Worm (Caenorhabditis elegans) whole organism, dauer: ENCODE data around the gene F55B11.2.
"Not testable (repeated sequence)": the region's sequence is repeated elsewhere in the genome, so short reads cannot be mapped to it uniquely, and the experiment has no call there.

Experiments used
- unc-62 ChIP-seq: sonication (generic microtip); optimal IDR thresholded peaks from 2 replicates; lab custom pipeline; 2017; ENCODE audit warnings: missing biosample characterization, missing genetic modification reagents, missing genetic modification characterization

The F55B11.2 gene

DNA sequence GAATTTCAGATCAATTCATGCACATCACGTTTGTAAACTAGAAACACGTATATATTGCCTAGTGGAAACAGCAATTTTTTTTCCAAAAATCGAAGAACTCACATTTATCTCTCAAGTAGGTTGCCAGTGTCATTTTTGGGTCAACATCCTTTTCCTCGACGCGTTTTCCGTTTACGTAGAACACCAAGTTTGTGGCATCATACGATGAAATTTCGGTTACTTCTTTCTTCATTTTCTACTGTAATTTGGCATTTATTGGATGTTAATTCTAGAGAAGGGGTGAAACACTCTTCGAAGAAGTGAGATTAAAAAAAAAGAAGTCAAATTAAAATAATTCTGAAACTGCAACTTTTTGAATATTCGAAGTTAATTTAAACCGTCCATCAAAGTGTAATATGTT is 10.4 kb downstream of the F55B11.2 start, which contains the start of gene xdh-1:
xdh-1 (minus strand) TSS at position 240 of the 400 bp plus-strand sequence.
- no peak for TF ChIP-seq unc-62

DNA sequence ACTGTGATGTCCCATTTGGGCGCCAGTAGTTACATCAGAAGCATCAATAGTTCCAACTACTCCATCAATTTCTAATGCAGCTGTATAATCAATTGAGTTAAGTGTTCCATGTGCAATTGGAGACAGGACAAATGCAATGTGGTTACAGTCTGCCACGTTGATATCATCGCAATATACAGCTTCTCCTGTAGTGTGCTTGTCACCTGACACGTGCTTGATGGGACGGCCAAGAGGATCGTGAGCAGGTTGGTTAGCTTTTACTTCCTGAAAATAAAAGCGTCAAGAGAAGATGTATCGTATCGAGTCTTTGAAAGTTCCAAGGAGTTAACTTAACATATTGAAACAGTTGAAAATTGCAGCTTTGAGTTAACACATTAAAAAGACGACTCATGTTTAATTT is 14.5 kb downstream of the F55B11.2 start:
- no peak for TF ChIP-seq unc-62

DNA sequence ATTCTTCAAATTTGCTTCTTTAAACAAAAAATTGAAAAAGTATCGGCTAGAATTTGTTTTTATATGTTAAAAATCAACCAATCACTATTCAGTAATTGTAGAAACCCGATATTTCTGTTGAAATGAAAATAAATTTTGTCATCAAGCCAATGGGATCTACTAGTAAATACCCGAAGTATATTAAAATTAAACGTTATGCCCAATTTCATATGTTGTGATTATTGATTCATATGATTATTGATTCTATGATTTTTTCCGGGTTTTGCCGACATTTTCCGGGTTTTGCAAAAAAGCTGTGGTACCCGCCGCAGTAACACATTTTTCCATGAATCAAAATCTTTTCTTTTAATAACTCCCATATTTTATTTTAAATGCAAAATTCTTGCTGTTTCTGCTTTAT is 27.6 kb downstream of the F55B11.2 start:
- no peak for TF ChIP-seq unc-62

DNA sequence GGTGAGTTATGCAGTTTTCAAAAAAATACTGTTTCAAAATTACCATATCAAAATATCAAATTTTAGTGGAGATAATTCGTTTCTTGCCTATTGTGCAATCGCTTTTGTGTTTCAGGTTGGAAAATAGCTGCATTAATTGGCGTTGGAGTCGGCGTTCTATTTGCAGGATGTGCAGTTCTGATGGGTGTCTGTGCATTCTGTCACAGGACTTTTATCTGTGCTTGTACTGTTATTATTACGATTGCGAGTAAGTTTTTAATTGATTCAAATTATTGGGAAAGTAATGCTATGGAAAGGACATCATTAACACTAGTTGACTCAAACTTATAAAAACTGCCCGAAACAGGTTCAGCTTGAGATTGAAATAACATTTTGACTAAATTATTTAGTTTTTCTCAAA is 28.3 kb downstream of the F55B11.2 start:
- TF ChIP-seq unc-62: no peak

DNA sequence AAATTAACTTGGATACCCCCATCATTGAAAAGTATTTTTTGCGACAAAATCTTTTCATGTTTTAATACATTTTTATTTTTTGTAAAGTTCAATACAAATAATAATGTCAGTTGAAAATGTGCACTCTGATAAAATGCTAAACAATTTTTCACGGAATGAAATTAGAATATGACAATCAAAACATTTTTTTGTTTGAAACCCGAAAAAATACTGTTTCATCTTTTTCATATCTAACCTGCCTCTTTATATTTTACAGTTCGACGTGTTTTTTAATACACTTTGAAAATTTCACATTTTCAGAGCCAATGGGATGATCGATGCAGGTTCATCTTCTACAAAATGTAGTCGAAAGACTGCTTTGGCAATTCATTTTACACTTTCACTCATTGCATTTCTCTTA is 29.3 kb downstream of the F55B11.2 start, which contains the start of gene clc-8:
clc-8 (plus strand) TSS at position 301 of the 400 bp plus-strand sequence.
- TF ChIP-seq unc-62: no peak

DNA sequence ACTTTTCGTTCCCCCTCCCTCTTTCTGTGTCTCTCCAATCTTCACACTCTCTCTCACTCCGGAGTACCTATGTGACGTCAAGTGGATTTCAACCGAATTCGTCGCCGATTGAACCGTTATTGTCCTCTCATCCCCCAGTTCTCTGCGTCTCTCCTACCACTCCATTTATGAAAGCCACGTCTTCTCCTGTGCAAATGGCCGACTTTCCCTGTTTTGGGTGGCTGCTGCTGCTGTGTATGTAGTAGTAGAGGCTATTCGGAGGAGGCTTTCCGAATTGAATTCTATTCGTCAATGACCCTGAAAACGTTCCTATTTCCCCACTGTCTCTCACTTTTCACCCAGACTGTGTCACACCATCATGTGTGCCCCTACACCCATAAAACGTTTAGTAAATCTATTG is 31.3 kb downstream of the F55B11.2 start:
- TF ChIP-seq unc-62: no peak

DNA sequence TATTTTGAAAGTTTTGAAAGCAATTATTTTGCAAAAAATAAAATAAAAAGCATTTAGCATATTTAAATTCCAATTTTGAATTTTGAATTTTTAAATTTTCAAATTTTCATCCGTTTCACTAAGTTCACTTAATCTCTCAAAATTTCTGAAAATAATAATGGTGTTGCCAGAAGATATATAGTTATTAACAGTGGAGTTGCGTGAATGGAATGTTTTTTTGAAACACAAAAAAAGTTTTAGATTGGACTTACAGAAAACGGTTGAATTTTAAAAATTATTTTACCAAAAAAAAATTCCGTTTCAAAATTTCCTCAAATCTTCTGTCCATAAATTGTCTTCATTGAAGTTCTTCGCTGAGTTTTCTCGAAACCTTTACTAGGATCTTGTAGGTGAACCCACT is 31.8 kb downstream of the F55B11.2 start:
- TF ChIP-seq unc-62: no peak

DNA sequence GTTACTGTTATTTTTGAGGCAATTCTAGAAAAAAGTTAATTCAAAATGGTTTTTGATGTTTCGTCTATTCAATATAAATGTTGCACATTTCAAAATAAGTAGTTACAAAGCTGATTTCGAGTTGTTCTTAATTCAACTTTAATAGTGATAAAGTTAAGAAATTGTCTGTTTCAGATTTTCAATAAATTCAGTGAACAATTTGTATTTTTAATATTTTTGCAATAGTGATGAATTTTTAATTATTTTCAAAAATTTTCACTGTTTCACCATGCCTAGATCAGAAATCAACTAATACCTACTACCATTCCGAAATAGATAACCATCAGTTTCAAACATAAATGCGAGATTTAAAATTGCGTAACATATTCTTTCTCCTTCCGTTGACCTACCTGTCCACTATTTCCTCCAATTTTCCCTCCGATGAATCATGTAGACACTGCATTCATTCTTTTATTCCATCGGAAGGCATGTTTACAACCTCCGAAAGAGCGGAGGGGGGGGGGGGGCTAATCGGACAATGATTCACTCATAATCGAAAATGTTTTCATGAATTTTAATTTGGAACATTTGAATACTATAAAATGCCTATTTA is 33.0 kb downstream of the F55B11.2 start:
- no peak for TF ChIP-seq unc-62

DNA sequence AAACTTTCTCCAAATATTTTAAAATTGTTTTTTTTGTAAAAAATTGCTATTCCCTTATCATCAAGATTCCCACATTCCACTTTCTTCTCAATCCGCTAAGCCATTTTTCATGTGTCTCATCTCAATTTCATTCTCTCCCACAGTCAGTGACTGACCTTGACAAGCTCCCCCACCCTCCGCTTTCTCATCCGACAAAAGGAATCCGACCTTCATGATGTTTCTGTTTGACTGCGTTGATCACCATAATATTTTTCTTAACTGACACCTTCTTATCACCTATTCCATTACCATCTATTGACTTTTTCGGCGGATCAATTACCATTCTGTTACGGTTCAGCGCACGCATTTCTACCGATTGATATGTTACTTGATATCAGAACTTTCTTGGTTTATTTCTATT is 34.0 kb downstream of the F55B11.2 start:
- TF ChIP-seq unc-62: no peak

DNA sequence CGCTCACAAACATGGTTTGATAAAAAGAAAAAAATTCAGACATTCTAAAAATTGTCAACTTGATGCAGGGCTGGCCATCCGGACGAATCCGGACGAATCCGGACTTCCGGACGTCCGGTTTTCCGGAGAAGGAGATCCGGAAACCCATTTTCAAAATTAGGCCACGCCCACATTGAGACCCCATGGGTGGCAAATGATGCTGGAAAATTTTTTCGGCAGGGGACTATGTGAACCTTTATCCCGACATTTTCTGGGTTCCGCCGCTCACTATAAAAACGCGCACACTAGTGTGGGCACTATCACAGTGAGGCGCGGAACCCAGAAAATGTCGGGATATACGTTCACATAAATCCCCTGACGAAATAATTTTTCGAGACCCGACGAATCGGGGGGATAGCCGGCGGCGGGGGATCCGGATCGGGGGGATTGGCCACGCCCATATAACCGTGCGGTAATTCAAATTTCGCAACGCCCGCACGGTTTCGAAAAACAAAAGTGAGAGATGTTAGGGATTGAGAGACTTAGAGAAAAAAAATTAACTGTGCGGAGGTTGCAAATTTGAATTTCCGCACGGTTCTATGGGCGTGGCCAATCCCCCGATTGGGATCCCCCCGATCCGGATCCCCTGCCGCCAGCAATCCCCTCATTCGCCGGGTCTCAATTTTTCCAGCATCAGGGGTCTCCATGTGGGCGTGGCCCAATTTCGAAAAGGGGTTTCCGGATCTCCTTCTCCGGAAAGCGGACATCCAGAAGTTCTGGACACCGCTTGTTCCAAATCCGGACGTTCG is 35.1 kb downstream of the F55B11.2 start:
- no peak for TF ChIP-seq unc-62

DNA sequence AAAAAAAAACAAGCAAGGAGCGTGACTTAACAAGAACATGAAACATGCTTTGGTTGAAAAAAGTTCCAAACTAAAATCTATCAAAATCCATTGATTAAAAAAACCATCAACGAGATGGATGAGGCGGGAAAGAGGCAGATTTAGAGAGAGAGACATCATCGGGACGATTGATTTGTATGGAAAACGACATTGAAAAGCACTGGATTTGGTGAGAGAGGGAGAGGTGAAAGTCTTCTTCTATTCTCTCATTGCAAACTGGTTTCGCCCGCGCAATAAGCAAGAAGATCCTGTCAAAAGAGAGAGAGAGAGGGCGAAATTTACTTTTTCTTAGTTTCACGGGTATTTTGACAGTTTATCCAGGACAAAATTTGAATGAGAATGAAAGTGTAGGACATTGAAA is 38.0 kb downstream of the F55B11.2 start:
- TF ChIP-seq unc-62: no peak

DNA sequence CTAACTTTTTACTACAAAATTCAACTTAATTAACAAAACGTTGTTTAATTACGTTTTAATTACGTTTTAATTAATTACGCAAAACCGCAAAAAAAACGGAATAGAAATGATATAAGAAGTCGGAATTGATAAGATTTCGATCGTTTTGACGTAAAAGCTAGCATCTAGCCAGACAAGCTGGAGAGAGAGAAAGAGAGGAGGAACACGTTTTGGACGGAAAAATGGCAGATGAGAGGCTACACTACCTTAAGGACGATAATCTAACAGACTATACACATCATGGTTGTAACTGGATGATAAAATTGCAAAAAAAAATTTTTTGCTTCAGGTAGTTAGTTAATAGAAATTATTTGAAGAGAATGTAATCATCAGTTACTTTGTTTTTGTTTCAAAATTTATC is 38.9 kb downstream of the F55B11.2 start:
- TF ChIP-seq unc-62: no peak

DNA sequence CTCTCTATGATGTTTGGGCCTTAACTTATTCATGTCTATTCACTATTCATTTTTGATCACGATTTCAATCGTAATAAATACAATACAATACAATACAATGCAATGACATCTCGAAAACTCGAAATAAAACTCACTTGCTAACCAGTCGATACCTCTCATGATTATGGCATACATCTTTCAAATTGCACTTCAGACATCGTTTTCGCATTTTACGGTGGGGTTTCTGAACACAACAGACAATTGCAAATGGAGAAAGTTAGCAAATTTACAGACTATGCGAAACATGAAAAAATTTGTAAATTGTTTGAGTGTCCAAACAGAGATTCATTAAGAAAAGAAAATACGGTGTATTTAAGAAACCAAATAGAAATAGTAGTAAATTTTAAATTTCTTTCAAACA is 39.6 kb downstream of the F55B11.2 start, which contains the start of gene paqr-3:
paqr-3 (minus strand) TSS at position 210 of the 400 bp plus-strand sequence.
- TF ChIP-seq unc-62: no peak

DNA sequence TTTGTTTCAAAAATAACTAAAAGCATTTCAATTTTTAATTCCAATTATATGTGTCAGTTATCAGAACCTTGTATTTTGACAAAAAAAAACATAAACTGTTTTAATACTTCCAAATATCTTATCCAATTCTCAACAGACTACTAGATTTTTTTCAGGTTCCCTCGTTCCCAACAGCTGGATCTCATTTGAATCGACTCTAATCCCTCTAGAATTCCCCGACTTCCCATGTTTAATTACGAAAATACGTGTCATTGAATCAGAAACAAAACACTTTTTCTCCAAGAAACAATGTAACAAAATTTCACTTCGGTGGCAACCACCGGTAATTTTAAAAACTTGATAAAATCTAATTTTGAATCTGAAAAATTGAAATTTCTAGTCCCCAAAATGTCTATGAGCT is 43.9 kb downstream of the F55B11.2 start:
- no peak for TF ChIP-seq unc-62

DNA sequence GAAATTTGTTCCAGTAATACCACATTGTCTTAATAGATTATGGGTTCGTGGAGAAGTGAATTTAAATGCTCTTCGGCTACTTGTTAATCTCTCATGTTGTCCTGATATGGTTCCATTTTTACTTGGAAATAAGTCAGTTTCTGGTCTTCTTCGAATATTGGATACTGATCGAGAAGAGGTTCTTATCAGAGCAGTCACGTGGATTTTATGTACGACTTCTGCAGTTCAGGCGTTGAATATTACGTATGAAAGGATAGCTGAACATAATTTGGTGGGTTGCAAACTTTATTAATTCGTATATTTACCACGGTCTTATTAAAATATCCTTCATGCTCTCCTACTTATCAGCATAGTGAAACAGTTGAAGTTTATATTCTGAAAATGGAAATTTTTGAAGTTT is 45.2 kb downstream of the F55B11.2 start:
- no peak for TF ChIP-seq unc-62

DNA sequence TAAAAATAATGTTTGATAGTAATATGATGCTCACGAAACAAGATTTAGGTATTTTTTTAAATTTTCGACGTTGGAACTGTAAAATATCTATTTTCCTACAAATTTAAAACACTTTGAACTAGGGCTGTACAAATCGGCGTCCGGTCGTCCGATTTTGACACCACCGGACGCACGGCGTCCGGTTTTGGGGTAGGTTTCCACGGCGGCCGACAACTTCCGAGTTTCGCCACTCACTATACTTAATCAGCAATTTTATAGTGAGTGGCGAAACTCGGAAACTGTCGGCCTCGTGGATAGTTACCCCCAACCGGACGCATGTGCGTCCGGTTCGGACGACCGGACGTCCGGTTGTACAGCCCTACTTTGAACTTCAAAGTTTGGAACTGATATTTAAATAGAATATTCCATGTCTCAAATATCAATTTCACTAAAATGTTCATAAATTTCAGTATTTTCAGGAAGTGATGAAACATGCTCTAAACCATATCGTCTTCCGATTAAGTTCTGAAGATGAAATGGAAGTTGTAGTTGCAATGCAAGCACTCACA is 45.8 kb downstream of the F55B11.2 start:
- no peak for TF ChIP-seq unc-62

DNA sequence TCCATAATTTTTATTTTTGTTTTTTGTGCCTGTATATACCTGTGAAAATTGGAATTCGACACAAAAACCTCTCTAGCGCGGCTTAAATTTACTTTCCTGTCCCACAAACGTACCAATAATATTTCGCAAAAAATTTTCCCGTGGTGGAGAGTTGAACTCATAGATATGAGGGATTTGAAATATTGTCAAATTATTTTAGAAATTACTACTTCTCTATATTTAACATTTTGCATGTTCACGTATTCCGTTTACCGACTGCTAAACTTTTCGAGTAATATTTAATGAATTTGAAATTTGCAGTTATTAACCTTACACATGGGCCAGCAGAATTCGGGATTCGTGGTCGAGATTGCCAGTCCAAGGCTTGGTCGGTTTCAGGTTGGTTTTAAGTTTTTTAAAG is 49.3 kb downstream of the F55B11.2 start, which contains the start of gene Y67A10A.7:
Y67A10A.7 (plus strand) TSS at position 301 of the 400 bp plus-strand sequence.
- TF ChIP-seq unc-62: not testable (repeated sequence)
